Worm (Caenorhabditis elegans) whole organism, mixed stage, embryonic: ENCODE data around the gene C50F4.10.

Experiments
- M03D4.4 ChIP-seq: sonication (generic microtip); optimal IDR thresholded peaks from 2 replicates; lab custom pipeline; 2017; ENCODE audit warnings: mild to moderate bottlenecking, missing genetic modification characterization, missing compliant biosample characterization
- bed-3 ChIP-seq: fragments of 200-800 bp; sonication (Bioruptor generic); optimal IDR thresholded peaks from 3 replicates; lab custom pipeline; 2018; ENCODE audit warnings: mild to moderate bottlenecking, missing genetic modification characterization, moderate library complexity, missing compliant biosample characterization
- blmp-1 ChIP-seq: fragments of 150-350 bp; optimal IDR thresholded peaks from 2 replicates; lab custom pipeline; 2014; ENCODE audit warnings: missing biosample characterization, missing genetic modification characterization
- ceh-39 ChIP-seq: fragments of 150-350 bp; optimal IDR thresholded peaks from 2 replicates; lab custom pipeline; 2014; ENCODE audit warnings: missing biosample characterization, missing genetic modification characterization
- ceh-43 ChIP-seq: fragments of 200-800 bp; sonication (Bioruptor generic); optimal IDR thresholded peaks from 2 replicates; lab custom pipeline; 2018; ENCODE audit warnings: mild to moderate bottlenecking, missing genetic modification characterization, moderate library complexity, missing compliant biosample characterization
- ceh-83 ChIP-seq: fragments of 200-800 bp; sonication (Bioruptor generic); optimal IDR thresholded peaks from 2 replicates; lab custom pipeline; 2018; ENCODE audit warnings: mild to moderate bottlenecking, missing genetic modification characterization, missing compliant biosample characterization
- ces-1 ChIP-seq: fragments of 150-350 bp; optimal IDR thresholded peaks from 2 replicates; lab custom pipeline; 2014; ENCODE audit warnings: missing biosample characterization, missing genetic modification reagents, missing genetic modification characterization
- cnd-1 ChIP-seq: fragments of 200-800 bp; sonication (Bioruptor generic); optimal IDR thresholded peaks from 2 replicates; lab custom pipeline; 2018; ENCODE audit warnings: mild to moderate bottlenecking, missing genetic modification characterization, missing compliant biosample characterization
- drap-1 ChIP-seq: fragments of 200-800 bp; sonication (Bioruptor generic); optimal IDR thresholded peaks from 3 replicates; lab custom pipeline; 2018; ENCODE audit warnings: mild to moderate bottlenecking, missing genetic modification characterization, missing compliant biosample characterization
- elt-1 ChIP-seq: sonication (generic microtip); optimal IDR thresholded peaks from 2 replicates; lab custom pipeline; 2017; ENCODE audit warnings: missing genetic modification characterization, mild to moderate bottlenecking, missing compliant biosample characterization, antibody characterized with exemption, moderate library complexity, borderline replicate concordance; ENCODE audit not compliant: insufficient read depth
- elt-3 ChIP-seq: fragments of 150-350 bp; optimal IDR thresholded peaks from 2 replicates; lab custom pipeline; 2014; ENCODE audit warnings: missing biosample characterization, missing genetic modification characterization
- flh-1 ChIP-seq: fragments of 200-800 bp; sonication (Bioruptor generic); optimal IDR thresholded peaks from 2 replicates; lab custom pipeline; 2018; ENCODE audit warnings: mild to moderate bottlenecking, missing genetic modification characterization, moderate library complexity, missing compliant biosample characterization
- ham-2 ChIP-seq: fragments of 200-800 bp; sonication (Bioruptor generic); optimal IDR thresholded peaks from 2 replicates; lab custom pipeline; 2018; ENCODE audit warnings: mild to moderate bottlenecking, missing genetic modification characterization, missing compliant biosample characterization
- hlh-1 ChIP-seq: fragments of 150-350 bp; optimal IDR thresholded peaks from 2 replicates; lab custom pipeline; 2014; ENCODE audit warnings: missing biosample characterization, missing genetic modification reagents, missing genetic modification characterization
- lin-13 ChIP-seq: fragments of 150-350 bp; optimal IDR thresholded peaks from 2 replicates; lab custom pipeline; 2014; ENCODE audit warnings: missing biosample characterization, missing genetic modification characterization
- lin-32 ChIP-seq: fragments of 200-800 bp; sonication (Bioruptor generic); optimal IDR thresholded peaks from 2 replicates; lab custom pipeline; 2018; ENCODE audit warnings: mild to moderate bottlenecking, missing genetic modification characterization, missing compliant biosample characterization
- lsy-2 ChIP-seq: fragments of 150-350 bp; optimal IDR thresholded peaks from 2 replicates; lab custom pipeline; 2014; ENCODE audit warnings: missing biosample characterization, missing genetic modification characterization
- mab-5 ChIP-seq: fragments of 150-350 bp; optimal IDR thresholded peaks from 2 replicates; lab custom pipeline; 2014; ENCODE audit warnings: missing biosample characterization, missing genetic modification characterization
- mep-1 ChIP-seq: fragments of 150-350 bp; optimal IDR thresholded peaks from 2 replicates; lab custom pipeline; 2017; ENCODE audit warnings: missing biosample characterization, missing genetic modification reagents, missing genetic modification characterization, inconsistent platforms
- mls-2 ChIP-seq: sonication (generic microtip); optimal IDR thresholded peaks from 2 replicates; lab custom pipeline; 2016; ENCODE audit warnings: mild to moderate bottlenecking, missing genetic modification characterization, moderate library complexity, missing compliant biosample characterization
- nhr-12 ChIP-seq: fragments of 150-350 bp; optimal IDR thresholded peaks from 2 replicates; lab custom pipeline; 2014; ENCODE audit warnings: missing biosample characterization, missing genetic modification characterization
- nhr-2 ChIP-seq: fragments of 150-350 bp; optimal IDR thresholded peaks from 2 replicates; lab custom pipeline; 2014; ENCODE audit warnings: missing biosample characterization, missing genetic modification characterization
- nhr-237 ChIP-seq: fragments of 150-350 bp; optimal IDR thresholded peaks from 2 replicates; lab custom pipeline; 2014; ENCODE audit warnings: missing biosample characterization, missing genetic modification characterization
- nhr-28 ChIP-seq: fragments of 150-350 bp; optimal IDR thresholded peaks from 2 replicates; lab custom pipeline; 2014; ENCODE audit warnings: missing biosample characterization, missing genetic modification characterization
- nhr-76 ChIP-seq: sonication (generic microtip); optimal IDR thresholded peaks from 2 replicates; lab custom pipeline; 2017; ENCODE audit warnings: missing biosample characterization, missing genetic modification characterization
- pha-4 ChIP-seq: fragments of 150-350 bp; optimal IDR thresholded peaks from 2 replicates; lab custom pipeline; 2018; ENCODE audit warnings: missing biosample characterization, missing genetic modification reagents, missing genetic modification characterization
- sem-2 ChIP-seq: fragments of 200-800 bp; sonication (Bioruptor generic); optimal IDR thresholded peaks from 2 replicates; lab custom pipeline; 2018; ENCODE audit warnings: mild to moderate bottlenecking, missing genetic modification characterization, missing compliant biosample characterization
- snpc-4 ChIP-seq: fragments of 150-350 bp; optimal IDR thresholded peaks from 2 replicates; lab custom pipeline; 2014; ENCODE audit warnings: missing biosample characterization, missing genetic modification characterization
- sptf-1 ChIP-seq: sonication (generic microtip); optimal IDR thresholded peaks from 2 replicates; lab custom pipeline; 2017; ENCODE audit warnings: mild to moderate bottlenecking, missing genetic modification characterization, moderate library complexity, missing compliant biosample characterization
- tbx-8 ChIP-seq: fragments of 200-800 bp; sonication (Bioruptor generic); optimal IDR thresholded peaks from 2 replicates; lab custom pipeline; 2018; ENCODE audit warnings: mild to moderate bottlenecking, missing genetic modification characterization, moderate library complexity, missing compliant biosample characterization
- unc-120 ChIP-seq: sonication (generic microtip); optimal IDR thresholded peaks from 2 replicates; lab custom pipeline; 2017; ENCODE audit warnings: missing genetic modification characterization, missing compliant biosample characterization; ENCODE audit not compliant: poor library complexity, severe bottlenecking
- unc-39 ChIP-seq: fragments of 150-350 bp; optimal IDR thresholded peaks from 2 replicates; lab custom pipeline; 2014; ENCODE audit warnings: missing biosample characterization, missing genetic modification characterization
- unc-62 ChIP-seq: fragments of 150-350 bp; optimal IDR thresholded peaks from 2 replicates; lab custom pipeline; 2014; ENCODE audit warnings: missing biosample characterization, missing genetic modification reagents, missing genetic modification characterization
- zip-8 ChIP-seq: fragments of 150-350 bp; optimal IDR thresholded peaks from 2 replicates; lab custom pipeline; 2014; ENCODE audit warnings: missing biosample characterization, missing genetic modification characterization
- ztf-11 ChIP-seq: fragments of 150-350 bp; optimal IDR thresholded peaks from 2 replicates; lab custom pipeline; 2014; ENCODE audit warnings: missing biosample characterization, missing genetic modification characterization

C50F4.10 gene

DNA sequence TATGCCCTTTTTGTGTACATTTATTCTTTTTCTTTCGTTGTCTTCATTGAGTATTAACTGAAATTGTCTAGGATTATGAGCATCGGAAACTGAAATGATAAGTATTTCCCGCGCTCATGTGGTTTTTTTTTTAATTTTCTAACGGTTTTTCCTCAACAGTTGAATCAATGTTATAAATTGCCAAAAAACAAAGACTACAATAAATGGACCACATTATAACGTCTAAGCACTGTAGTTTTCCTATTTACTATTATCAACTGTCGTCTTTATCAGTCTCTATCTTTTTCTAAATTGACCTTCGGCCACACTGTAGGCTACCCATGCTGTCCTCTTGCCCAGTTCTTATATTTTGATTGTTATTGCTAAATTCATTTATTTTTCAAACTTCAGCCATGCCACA, 23.6 kb downstream of the C50F4.10 start, which contains the start of gene acs-14:
TSS of gene acs-14 (plus strand) at position 391 of the 400 bp plus-strand sequence.
- TF ChIP-seq tbx-8 (GFP tag; lab: Kevin White, UChicago) (no peak), elt-3 (no peak), lin-32 (GFP tag; lab: Kevin White, UChicago) (no peak), bed-3 (GFP tag; lab: Kevin White, UChicago) (no peak), ceh-83 (GFP tag; lab: Kevin White, UChicago) (no peak), snpc-4 (tag; lab: Kevin White, UChicago) (no peak), mab-5 (tag; lab: Kevin White, UChicago) (no peak), mep-1 (tag; lab: Kevin White, UChicago) (no peak), nhr-76 (no peak), ces-1 (GFP tag; lab: Kevin White, UChicago) (no peak), nhr-28 (tag; lab: Kevin White, UChicago) (no peak), sptf-1 (tag; lab: Kevin White, UChicago) (no peak), unc-120 (no peak), nhr-12 (no peak), unc-39 (tag; lab: Kevin White, UChicago) (no peak), cnd-1 (tag; lab: Kevin White, UChicago) (no peak), nhr-2 (tag; lab: Kevin White, UChicago) (no peak), lsy-2 (tag; lab: Kevin White, UChicago) (no peak), lin-13 (tag; lab: Kevin White, UChicago) (no peak), mls-2 (tag; lab: Kevin White, UChicago) (no peak)

- TF ChIP-seq sem-2 (no peak), ztf-11 (tag; lab: Kevin White, UChicago) (no peak), mls-2 (tag; lab: Kevin White, UChicago) (no peak), sptf-1 (tag; lab: Kevin White, UChicago) (no peak), bed-3 (GFP tag; lab: Kevin White, UChicago) (no peak), lin-32 (GFP tag; lab: Kevin White, UChicago) (no peak), cnd-1 (tag; lab: Kevin White, UChicago) (no peak), nhr-12 (no peak), nhr-2 (tag; lab: Kevin White, UChicago) (no peak), nhr-76 (no peak), zip-8 (no peak), blmp-1 (tag; lab: Kevin White, UChicago) (no peak), mep-1 (tag; lab: Kevin White, UChicago) (no peak), mab-5 (tag; lab: Kevin White, UChicago) (no peak), elt-3 (no peak), unc-62 (GFP tag; lab: Kevin White, UChicago) (no peak), drap-1 (GFP tag; lab: Kevin White, UChicago) (no peak), snpc-4 (tag; lab: Kevin White, UChicago) (no peak)
These were observed 24.4 kb downstream of the C50F4.10 start for ce11 chrV:9506931-9507330.

DNA sequence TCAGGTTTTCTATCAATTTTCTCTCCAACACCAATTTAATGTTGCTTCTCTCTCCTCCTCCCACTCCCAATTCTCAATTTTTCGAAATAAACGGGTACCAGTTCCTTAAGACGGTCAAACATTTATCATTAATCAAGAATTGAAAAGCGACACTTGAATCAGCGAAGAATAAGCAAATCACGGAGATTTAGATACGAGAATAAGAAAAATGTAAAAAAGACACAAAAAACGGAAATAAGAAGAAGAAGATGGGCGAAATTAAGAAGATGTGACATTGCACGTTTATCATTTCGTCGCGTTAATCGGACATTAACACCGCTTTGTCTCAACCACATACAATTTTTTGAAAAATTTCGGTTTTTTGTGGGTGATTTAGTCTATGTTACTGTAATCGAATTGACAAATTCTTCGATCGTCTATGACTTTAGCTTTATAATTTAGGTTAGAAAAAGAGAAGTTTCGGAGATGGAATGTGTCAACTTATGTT, 26.9 kb downstream of the C50F4.10 start, which contains the start of gene haao-1:
TSS of gene haao-1 (plus strand) at position 437 of the 487 bp plus-strand sequence.
- TF ChIP-seq snpc-4 (tag; lab: Kevin White, UChicago) (no peak), ceh-39 (tag; lab: Kevin White, UChicago) (no peak), tbx-8 (GFP tag; lab: Kevin White, UChicago) (no peak), unc-62 (GFP tag; lab: Kevin White, UChicago) (no peak), lin-32 (GFP tag; lab: Kevin White, UChicago) (no peak)
- TF ChIP-seq, all 35 proteins: peak for 0

DNA sequence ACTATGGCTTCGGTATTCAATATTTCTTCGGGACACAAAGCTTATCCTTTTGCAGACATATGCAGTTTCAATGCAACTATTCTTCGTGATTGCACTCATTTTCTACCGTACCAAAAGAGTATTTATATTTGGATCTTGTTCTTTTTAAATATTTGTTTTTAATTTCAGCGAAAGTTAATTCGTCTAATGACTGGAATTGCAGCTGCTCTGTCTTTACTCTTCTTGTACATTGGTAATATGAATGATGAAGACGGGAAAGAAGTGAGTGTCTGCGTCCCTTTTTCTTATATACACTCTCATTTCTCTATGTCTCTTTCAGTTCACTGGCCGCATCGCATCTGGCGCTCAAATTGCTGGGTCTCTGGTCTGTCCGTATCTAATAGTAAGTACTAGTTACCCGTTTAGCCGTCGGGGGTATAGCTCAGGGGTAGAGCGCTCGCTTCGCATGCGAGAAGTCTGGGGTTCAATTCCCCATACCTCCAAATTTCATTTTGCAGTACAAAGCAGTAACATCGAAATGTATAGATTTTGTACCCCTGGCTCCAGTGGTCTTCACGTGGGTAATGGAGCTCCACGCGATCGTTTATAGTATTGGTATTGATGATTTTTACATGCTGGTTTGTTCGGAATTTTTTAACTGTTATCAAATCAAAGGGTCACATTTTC, 28.1 kb downstream of the C50F4.10 start:
- TF ChIP-seq pha-4 (tag; lab: Kevin White, UChicago): no peak
- TF ChIP-seq nhr-237 (tag; lab: Kevin White, UChicago): no peak
- no peak for TF ChIP-seq nhr-28 (tag; lab: Kevin White, UChicago)
- TF ChIP-seq ceh-83 (GFP tag; lab: Kevin White, UChicago): peak; percentile 94
- TF ChIP-seq blmp-1 (tag; lab: Kevin White, UChicago): no peak
- peak; percentile 31 for TF ChIP-seq lin-13 (tag; lab: Kevin White, UChicago)
- TF ChIP-seq ceh-43 (GFP tag; lab: Kevin White, UChicago): peak; percentile 89
- TF ChIP-seq cnd-1 (tag; lab: Kevin White, UChicago): peak; percentile 88
- peak; percentile 68 for TF ChIP-seq flh-1 (GFP tag; lab: Kevin White, UChicago)
- no peak for TF ChIP-seq ceh-39 (tag; lab: Kevin White, UChicago)
- TF ChIP-seq ces-1 (GFP tag; lab: Kevin White, UChicago): peak; percentile 67
- no peak for TF ChIP-seq lsy-2 (tag; lab: Kevin White, UChicago)
- TF ChIP-seq M03D4.4 (tag; lab: Kevin White, UChicago): peak; percentile 93
- no peak for TF ChIP-seq mab-5 (tag; lab: Kevin White, UChicago)
- peak; percentile 87 for TF ChIP-seq lin-32 (GFP tag; lab: Kevin White, UChicago)
- TF ChIP-seq mls-2 (tag; lab: Kevin White, UChicago): peak; percentile 96
- TF ChIP-seq sptf-1 (tag; lab: Kevin White, UChicago): peak; percentile 95
- peak; percentile 62 for TF ChIP-seq mep-1 (tag; lab: Kevin White, UChicago)
- TF ChIP-seq unc-39 (tag; lab: Kevin White, UChicago): no peak
- TF ChIP-seq ztf-11 (tag; lab: Kevin White, UChicago): no peak
- peak; percentile 88 for TF ChIP-seq sem-2
- TF ChIP-seq bed-3 (GFP tag; lab: Kevin White, UChicago): peak; percentile 82
- no peak for TF ChIP-seq unc-62 (GFP tag; lab: Kevin White, UChicago)
- TF ChIP-seq unc-120: peak; percentile 91
- TF ChIP-seq tbx-8 (GFP tag; lab: Kevin White, UChicago): peak; percentile 84
- no peak for TF ChIP-seq elt-3
- TF ChIP-seq nhr-76: no peak
- TF ChIP-seq nhr-12: peak; percentile 27
- no peak for TF ChIP-seq zip-8
- TF ChIP-seq elt-1 (tag; lab: Kevin White, UChicago): no peak
- peak; percentile 92 for TF ChIP-seq drap-1 (GFP tag; lab: Kevin White, UChicago)
- TF ChIP-seq nhr-2 (tag; lab: Kevin White, UChicago): no peak
- TF ChIP-seq snpc-4 (tag; lab: Kevin White, UChicago): no peak
- peak; percentile 40 for TF ChIP-seq hlh-1 (tag; lab: Kevin White, UChicago)
- TF ChIP-seq ham-2: peak; percentile 93
